Worm (Caenorhabditis elegans): ENCODE data around the gene T23B12.5.

The T23B12.5 gene

DNA sequence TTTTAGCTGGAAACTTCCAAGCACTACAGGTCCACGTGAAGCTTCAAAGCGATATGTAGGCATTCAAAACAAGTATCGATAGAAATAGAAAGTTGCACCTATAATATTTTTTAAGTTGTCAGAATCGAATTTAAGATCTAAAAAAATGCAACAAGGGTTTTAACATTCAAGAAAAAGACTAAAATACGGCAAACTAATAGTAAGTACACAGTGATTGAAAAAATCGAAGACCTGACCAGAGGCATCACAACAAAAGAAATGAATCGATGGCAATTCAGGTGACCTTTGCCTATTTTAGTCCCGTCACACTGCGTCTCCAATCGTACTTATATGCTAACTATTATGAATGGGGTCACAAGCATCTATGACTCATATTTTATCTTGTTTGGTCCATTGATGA is at the start of gene T23B12.5:
T23B12.5 (minus strand) TSS at position 101 of the 400 bp plus-strand sequence.
- no peak for TF ChIP-seq W03F9.2 (tag; optimal IDR thresholded peaks at IDR 0.05)

DNA sequence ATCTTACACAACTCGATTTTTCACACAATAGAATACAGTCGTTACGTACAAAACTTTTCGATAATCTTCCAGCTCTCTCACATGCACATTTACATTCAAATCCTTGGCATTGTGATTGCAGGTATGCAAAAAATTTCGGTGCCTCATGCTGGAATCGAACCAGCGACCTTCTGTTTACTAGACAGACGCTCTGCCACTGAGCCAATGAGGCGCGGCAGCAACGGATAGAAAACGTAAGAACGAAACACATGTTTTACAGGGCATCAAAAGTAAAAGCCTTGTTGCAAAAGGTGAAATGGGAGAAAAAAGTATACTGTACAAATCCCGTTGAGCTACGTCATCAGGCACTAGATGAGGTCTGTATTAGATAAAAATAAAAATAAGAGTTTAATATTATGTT is 48.1 kb upstream of the T23B12.5 start:
- TF ChIP-seq W03F9.2 (tag; optimal IDR thresholded peaks at IDR 0.05) (no peak), him-1 (tag; optimal IDR thresholded peaks at IDR 0.05) (no peak), dao-5 (tag; optimal IDR thresholded peaks at IDR 0.05) (no peak)

DNA sequence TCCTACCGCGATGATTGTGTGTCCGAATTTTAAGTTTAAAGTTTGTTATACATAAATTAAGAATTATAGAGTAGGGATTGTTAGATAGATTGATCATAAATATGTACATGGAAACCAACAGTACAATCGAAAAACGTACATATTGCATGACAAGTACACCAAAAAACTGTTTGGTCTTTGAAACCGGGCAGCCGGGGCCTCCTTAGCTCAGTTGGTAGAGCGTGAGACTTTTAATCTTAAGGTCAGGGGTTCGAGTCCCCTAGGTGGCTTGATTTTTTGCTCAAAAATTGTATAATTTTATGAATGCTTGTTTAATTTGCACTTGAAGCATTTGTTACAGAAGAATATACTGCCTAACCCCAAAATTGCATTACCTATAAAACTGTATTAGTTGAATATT is 47.3 kb upstream of the T23B12.5 start:
- TF ChIP-seq dao-5 (tag; optimal IDR thresholded peaks at IDR 0.05) (no peak), him-1 (tag; optimal IDR thresholded peaks at IDR 0.05) (no peak), W03F9.2 (tag; optimal IDR thresholded peaks at IDR 0.05) (no peak)

DNA sequence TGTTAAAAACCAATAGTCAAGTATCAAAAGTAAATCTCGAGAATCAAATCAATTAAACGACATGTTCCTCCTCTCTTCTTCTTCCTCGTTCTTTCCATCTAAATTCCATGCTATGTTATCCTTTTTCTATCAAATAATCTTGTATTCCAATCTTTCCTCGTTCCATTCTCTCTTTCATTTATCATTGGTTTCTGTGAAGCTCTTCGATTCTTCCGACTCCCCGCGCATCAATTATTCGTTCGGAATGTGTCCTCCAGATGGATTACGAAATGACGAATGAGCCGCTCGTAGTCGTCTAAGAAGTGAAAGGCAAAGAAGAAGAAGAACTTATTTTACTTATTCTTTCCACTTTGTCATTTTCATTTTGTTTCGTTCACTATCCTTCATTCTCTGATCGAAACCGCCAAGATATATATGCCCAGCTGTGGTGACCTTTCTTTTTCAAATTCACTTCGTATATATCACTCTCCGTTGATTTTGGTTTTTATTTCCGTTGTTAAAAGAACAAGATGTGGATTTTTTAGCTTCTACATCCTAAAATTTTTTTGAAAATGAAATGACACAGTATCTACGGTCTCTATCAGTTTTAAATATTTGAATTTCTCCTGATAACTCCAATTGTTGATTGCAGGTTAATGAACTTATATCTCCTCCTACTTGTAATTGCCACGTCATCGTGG is 46.6 kb upstream of the T23B12.5 start, which contains the start of gene pxn-1:
pxn-1 (plus strand) TSS at position 630 of the 680 bp plus-strand sequence.
- no peak for TF ChIP-seq dao-5 (tag; optimal IDR thresholded peaks at IDR 0.05)
- no peak for TF ChIP-seq him-1 (tag; optimal IDR thresholded peaks at IDR 0.05)

DNA sequence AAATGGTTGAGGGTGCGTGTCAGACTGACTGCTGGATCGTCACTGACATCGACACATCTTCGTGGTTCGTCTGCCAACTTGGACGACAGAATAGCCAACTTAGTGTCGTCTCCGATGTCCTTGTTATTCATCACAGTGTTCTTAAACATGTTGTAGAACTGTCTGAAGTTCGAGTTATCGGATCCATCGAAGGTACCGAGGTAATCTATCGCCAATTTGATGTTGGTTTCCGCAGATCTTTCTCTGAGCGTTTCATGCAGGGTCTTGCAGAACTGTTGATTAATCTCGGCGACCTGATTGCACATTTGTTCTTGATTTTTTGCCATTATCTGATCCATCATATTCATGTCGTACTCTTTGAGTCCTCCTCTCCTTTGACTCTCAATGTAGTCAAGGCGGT is 33.4 kb upstream of the T23B12.5 start:
- no peak for TF ChIP-seq W03F9.2 (tag; optimal IDR thresholded peaks at IDR 0.05)
- TF ChIP-seq dao-5 (tag; optimal IDR thresholded peaks at IDR 0.05) = no peak
- TF ChIP-seq him-1 (tag; optimal IDR thresholded peaks at IDR 0.05) = no peak

DNA sequence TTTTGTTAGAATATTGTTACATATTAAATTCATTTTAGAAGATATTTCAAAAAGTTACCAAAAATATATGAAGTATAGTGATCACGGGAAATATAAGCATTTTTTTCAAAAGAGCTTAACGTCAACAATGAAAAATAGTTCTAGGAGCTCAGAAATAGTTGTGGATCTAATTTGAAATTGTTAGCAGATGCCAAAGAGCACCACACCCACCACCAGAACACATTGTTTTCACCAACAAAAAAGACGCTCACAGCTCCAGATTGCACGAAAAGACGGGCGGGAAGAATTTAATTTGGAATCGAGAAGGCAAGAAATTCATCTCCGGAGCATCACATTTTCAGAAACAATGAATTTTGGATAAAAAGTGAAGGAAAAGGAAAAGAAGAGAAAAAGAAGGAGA is 23.1 kb upstream of the T23B12.5 start, which contains the start of gene gplb-1:
gplb-1 (minus strand) TSS at position 337 of the 400 bp plus-strand sequence.
- TF ChIP-seq him-1 (tag; optimal IDR thresholded peaks at IDR 0.05) = no peak

DNA sequence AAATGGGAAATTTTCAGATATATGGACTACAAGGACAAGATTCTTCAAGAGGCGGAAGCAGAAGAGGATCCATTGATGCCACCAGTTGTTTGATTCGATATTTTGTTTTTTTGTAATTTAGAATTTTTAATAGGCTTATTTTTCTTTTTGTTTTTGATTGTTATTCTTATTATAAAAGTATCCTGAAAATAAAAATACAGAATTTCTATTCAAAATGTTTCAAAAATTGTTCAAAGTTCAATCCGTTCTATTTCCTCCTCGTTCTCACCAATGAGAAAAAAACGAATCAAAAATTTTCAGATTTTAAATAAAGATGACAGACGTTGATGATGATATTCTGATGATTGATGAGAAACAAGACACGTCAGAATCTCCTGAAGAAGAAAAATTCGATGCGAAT is 20.9 kb upstream of the T23B12.5 start, which contains the start of gene phf-30:
phf-30 (plus strand) TSS at position 301 of the 400 bp plus-strand sequence.
- no peak for TF ChIP-seq him-1 (tag; optimal IDR thresholded peaks at IDR 0.05)
- TF ChIP-seq dao-5 (tag; optimal IDR thresholded peaks at IDR 0.05) = no peak
- TF ChIP-seq W03F9.2 (tag; optimal IDR thresholded peaks at IDR 0.05) = no peak

DNA sequence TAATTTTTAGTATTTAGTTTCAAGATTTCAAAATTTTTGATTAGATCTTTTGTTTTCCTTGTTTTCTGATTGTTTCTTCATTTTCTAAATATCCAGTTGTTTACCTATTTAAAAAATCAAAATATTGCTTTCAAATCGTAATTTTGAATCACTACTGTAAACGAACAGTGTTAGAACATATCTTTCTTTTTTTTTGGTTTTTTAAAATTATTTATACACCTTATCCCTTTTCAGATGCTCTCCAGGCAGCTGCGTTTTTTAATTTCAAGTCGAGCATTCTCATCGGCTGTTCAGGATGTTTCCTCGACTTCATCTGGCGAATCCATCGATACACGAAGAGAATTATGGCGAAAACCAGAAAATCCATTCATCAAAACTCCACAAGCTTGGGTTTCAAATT is 19.2 kb upstream of the T23B12.5 start, which contains the start of gene mrpl-4:
mrpl-4 (plus strand) TSS at position 235 of the 400 bp plus-strand sequence.
- TF ChIP-seq dao-5 (tag; optimal IDR thresholded peaks at IDR 0.05) (no peak), him-1 (tag; optimal IDR thresholded peaks at IDR 0.05) (no peak), W03F9.2 (tag; optimal IDR thresholded peaks at IDR 0.05) (no peak)

DNA sequence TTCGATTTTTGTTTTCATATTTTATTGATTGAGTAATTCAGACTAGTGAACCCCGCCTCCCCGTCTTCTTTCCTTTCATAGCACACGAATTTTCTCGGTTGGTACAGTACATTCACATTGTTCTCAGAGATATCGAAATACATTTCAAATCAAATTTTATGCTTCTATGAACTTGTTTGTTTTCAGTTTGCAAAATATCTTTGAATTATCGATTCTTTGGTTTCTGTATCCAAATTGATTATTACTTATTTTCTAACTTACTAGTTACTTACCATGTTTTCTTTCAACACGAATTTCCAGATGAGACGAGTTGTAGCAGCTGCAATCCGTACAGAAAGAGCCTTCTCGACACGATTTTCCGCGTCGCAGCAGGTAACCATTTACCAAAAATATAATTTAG is 17.6 kb upstream of the T23B12.5 start, which contains the start of gene mrps-2:
mrps-2 (plus strand) TSS at position 301 of the 400 bp plus-strand sequence.
- TF ChIP-seq dao-5 (tag; optimal IDR thresholded peaks at IDR 0.05) = no peak

DNA sequence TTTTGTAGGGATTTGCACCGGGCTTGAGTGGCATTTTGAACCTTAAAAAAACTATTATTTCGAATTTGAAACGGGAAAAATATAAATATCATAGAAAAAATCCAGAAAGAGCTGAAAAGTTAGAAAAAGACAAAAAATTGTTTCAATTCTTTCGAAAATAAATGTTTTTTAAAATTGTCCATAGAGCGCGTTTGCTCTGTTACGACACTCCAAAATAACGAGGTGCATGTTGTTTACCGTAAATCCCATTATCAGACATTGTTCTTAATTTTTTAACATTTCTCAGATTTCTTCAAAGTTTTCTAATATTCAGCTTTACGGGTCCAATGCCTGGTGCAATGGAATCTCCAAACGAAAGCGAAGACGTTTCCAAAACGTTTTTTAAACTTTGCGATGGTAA is 14.2 kb upstream of the T23B12.5 start, which contains the start of the genes dnj-22 and natc-1:
dnj-22 (minus strand) TSS at position 47 of the 400 bp plus-strand sequence.
natc-1 (plus strand) TSS at position 286 of the 400 bp plus-strand sequence.
- peak; percentile 88 for TF ChIP-seq W03F9.2 (tag; optimal IDR thresholded peaks at IDR 0.05)
- no peak for TF ChIP-seq him-1 (tag; optimal IDR thresholded peaks at IDR 0.05)

DNA sequence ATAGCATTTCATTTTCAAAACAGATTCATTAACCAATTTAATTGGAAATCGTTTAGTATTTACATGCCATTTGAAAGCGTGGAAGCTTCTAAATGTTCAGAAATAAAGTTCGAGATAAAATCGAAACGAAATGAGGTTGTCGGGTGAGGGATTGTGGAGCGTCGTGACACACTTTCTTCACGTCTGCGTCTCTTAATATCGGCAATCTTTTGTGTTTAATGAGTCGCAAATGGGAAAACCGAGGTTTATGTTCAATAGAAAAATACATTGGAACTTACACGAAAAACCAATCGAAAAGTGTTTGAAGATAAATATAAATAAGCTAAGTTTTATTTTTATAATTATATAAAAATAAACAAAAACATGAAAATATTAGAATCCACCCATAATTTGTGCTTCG is 13.0 kb upstream of the T23B12.5 start:
- no peak for TF ChIP-seq dao-5 (tag; optimal IDR thresholded peaks at IDR 0.05)
- no peak for TF ChIP-seq him-1 (tag; optimal IDR thresholded peaks at IDR 0.05)
- no peak for TF ChIP-seq W03F9.2 (tag; optimal IDR thresholded peaks at IDR 0.05)

DNA sequence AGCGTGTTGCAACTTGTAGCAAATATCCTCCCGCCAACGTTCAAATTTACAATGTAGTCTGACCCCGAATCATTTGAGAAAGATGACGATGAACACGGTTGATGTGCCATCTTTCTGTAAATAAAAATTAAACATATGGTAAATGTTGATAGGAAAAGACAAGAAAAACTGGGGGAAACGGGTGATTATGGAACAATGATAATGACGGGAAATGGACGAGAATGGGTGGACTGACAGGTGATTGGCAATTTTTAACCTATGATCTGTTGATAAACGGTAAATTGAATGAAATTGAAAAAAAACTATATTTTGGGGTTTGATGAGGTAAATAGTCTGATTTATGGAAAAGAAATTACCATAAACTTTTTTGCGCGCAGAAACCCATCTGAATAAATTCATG is 12.5 kb upstream of the T23B12.5 start, which contains the start of gene T23B12.6:
T23B12.6 (minus strand) TSS at position 114 of the 400 bp plus-strand sequence.
- TF ChIP-seq dao-5 (tag; optimal IDR thresholded peaks at IDR 0.05) (no peak), him-1 (tag; optimal IDR thresholded peaks at IDR 0.05) (no peak), W03F9.2 (tag; optimal IDR thresholded peaks at IDR 0.05) (no peak)

DNA sequence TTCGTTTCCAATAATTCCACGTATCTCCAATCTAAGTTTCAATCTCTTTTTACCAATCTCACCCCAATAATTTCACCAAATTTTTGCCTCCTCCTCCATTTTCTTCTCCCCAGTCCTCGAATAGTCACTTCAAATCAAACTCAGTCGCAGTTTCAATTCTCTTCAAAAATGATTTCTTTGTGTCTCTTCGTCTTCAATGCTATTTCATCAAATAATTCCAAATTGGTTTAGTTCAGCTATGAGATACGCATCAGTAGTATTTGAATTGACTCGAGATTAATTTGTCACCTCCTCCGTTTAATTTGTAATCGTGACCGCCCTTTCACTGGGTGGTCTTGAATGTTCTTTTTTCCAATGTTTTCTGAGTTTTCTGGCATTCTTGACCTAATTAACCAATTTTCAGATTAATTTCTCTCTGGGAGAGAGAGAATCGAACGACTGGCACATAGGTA is 7.2 kb upstream of the T23B12.5 start, which contains the start of gene T23B12.11:
T23B12.11 (plus strand) TSS at position 402 of the 452 bp plus-strand sequence.
- no peak for TF ChIP-seq W03F9.2 (tag; optimal IDR thresholded peaks at IDR 0.05)
- TF ChIP-seq dao-5 (tag; optimal IDR thresholded peaks at IDR 0.05) = no peak
- TF ChIP-seq him-1 (tag; optimal IDR thresholded peaks at IDR 0.05) = no peak

DNA sequence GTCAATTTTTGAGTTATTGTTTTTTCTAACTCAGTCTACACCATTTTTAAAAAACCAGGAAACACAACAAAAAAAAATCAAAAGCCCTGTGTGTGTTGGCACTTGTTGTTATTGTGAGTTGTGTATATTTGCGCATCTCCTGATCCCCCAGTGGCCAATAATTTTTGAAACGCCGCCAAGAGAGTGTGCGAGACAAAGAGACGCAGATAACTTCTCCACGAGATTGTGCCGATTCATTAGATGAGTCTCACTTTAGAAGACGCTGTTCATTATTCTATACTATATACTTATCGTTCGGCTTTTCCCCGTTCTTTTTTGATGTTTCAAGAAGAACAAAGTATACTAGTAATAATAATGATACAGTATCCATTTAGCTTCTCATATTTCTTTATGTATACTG is 2.9 kb upstream of the T23B12.5 start:
- no peak for TF ChIP-seq dao-5 (tag; optimal IDR thresholded peaks at IDR 0.05)
- no peak for TF ChIP-seq him-1 (tag; optimal IDR thresholded peaks at IDR 0.05)
- TF ChIP-seq W03F9.2 (tag; optimal IDR thresholded peaks at IDR 0.05) = no peak

DNA sequence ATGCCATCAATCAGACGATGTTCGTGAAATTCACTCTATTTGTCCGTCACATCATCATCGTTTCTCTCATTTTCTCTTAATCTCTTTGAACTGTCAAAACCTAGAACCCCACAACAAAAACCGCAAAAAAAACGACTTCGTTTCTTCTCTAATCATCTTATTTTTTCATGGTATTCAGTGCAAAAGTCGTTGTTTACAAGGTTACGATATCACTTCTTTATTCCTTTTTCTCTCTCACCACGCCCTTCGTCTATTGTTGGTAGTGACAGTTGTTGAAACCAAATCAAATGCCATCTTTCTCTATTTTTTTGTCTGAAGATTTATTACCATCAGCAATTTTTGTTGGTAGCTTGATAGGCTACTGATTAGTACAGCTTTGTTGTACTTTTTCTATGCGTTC is 1.4 kb upstream of the T23B12.5 start:
- TF ChIP-seq him-1 (tag; optimal IDR thresholded peaks at IDR 0.05) (no peak), dao-5 (tag; optimal IDR thresholded peaks at IDR 0.05) (no peak), W03F9.2 (tag; optimal IDR thresholded peaks at IDR 0.05) (no peak)
